Fruit fly (Drosophila melanogaster) whole organism, adult: ENCODE results near the gene CG32278.

Source experiments
- CG11617 ChIP-seq: fragments of 200-800 bp; sonication (Bioruptor generic); optimal IDR thresholded peaks from 2 replicates; lab custom pipeline; 2017; ENCODE audit warnings: mild to moderate bottlenecking, missing biosample characterization, missing genetic modification reagents, missing genetic modification characterization
- CG12768 ChIP-seq: fragments of 200-800 bp; sonication (Bioruptor generic); optimal IDR thresholded peaks from 2 replicates; lab custom pipeline; 2017; ENCODE audit warnings: missing biosample characterization, missing genetic modification characterization, mild to moderate bottlenecking, moderate library complexity, missing genetic modification reagents
- CG14711 ChIP-seq: fragments of 200-800 bp; sonication (Bioruptor generic); optimal IDR thresholded peaks from 2 replicates; lab custom pipeline; 2018; ENCODE audit warnings: missing biosample characterization, mild to moderate bottlenecking, missing genetic modification characterization, moderate library complexity
- CG1620 ChIP-seq: fragments of 200-800 bp; sonication (Bioruptor generic); optimal IDR thresholded peaks from 2 replicates; lab custom pipeline; 2016; ENCODE audit warnings: missing biosample characterization, missing genetic modification characterization
- CG33017 ChIP-seq: fragments of 200-800 bp; sonication (Bioruptor generic); optimal IDR thresholded peaks from 2 replicates; lab custom pipeline; 2018; ENCODE audit warnings: missing biosample characterization, mild to moderate bottlenecking, missing genetic modification characterization, moderate library complexity
- CG5204 ChIP-seq: fragments of 200-800 bp; sonication (Bioruptor generic); optimal IDR thresholded peaks from 2 replicates; lab custom pipeline; 2016; ENCODE audit warnings: missing biosample characterization, missing genetic modification characterization
- CG7045 ChIP-seq: fragments of 200-800 bp; sonication (Bioruptor generic); optimal IDR thresholded peaks from 2 replicates; lab custom pipeline; 2017; ENCODE audit warnings: missing biosample characterization, mild to moderate bottlenecking, missing genetic modification characterization
- CG7101 ChIP-seq: fragments of 200-800 bp; sonication (Bioruptor generic); optimal IDR thresholded peaks from 2 replicates; lab custom pipeline; 2018; ENCODE audit warnings: missing biosample characterization, mild to moderate bottlenecking, missing genetic modification characterization, moderate library complexity
- Clk ChIP-seq: fragments of 200-800 bp; sonication (Bioruptor generic); optimal IDR thresholded peaks from 2 replicates; lab custom pipeline; 2017; ENCODE audit warnings: missing biosample characterization, missing genetic modification characterization
- Crg-1 ChIP-seq: fragments of 200-800 bp; sonication (Bioruptor generic); optimal IDR thresholded peaks from 2 replicates; lab custom pipeline; 2016; ENCODE audit warnings: missing biosample characterization, missing genetic modification characterization
- Hr96 ChIP-seq: fragments of 200-800 bp; sonication (Bioruptor generic); optimal IDR thresholded peaks from 2 replicates; lab custom pipeline; 2016; ENCODE audit warnings: missing biosample characterization, missing genetic modification characterization
- Mnt ChIP-seq: fragments of 200-800 bp; sonication (Bioruptor generic); optimal IDR thresholded peaks from 2 replicates; lab custom pipeline; 2016; ENCODE audit warnings: missing biosample characterization, mild to moderate bottlenecking, missing genetic modification characterization
- bab1 ChIP-seq: fragments of 200-800 bp; sonication (Bioruptor generic); optimal IDR thresholded peaks from 3 replicates; lab custom pipeline; 2019; ENCODE audit warnings: missing biosample characterization, mild to moderate bottlenecking, missing genetic modification characterization, moderate library complexity
- cic ChIP-seq: fragments of 200-800 bp; sonication (Bioruptor generic); optimal IDR thresholded peaks from 2 replicates; lab custom pipeline; 2017; ENCODE audit warnings: missing biosample characterization, mild to moderate bottlenecking, missing genetic modification characterization, moderate library complexity
- cnc ChIP-seq, 2 experiments: fragments of >200 bp; optimal IDR thresholded peaks; 2 replicates each; lab custom pipeline; 2017
- kay ChIP-seq: fragments of 200-800 bp; sonication (Bioruptor generic); peaks from one replicate; lab custom pipeline; 2016; ENCODE audit warnings: missing biosample characterization, missing genetic modification characterization, borderline replicate concordance
- ovo ChIP-seq: fragments of 200-800 bp; sonication (Bioruptor generic); optimal IDR thresholded peaks from 2 replicates; lab custom pipeline; 2016; ENCODE audit warnings: missing biosample characterization, missing genetic modification characterization
- pad ChIP-seq: fragments of 200-800 bp; sonication (Bioruptor generic); optimal IDR thresholded peaks from 3 replicates; lab custom pipeline; 2017; ENCODE audit warnings: missing biosample characterization, missing genetic modification characterization, mild to moderate bottlenecking, moderate library complexity, missing genetic modification reagents
- tj ChIP-seq: fragments of 200-800 bp; sonication (Bioruptor generic); optimal IDR thresholded peaks from 3 replicates; lab custom pipeline; 2017; ENCODE audit warnings: missing biosample characterization, mild to moderate bottlenecking, missing genetic modification characterization, moderate library complexity
- toe ChIP-seq: fragments of 200-800 bp; sonication (Bioruptor generic); optimal IDR thresholded peaks from 2 replicates; lab custom pipeline; 2016; ENCODE audit warnings: missing biosample characterization, missing genetic modification characterization

The CG32278 gene

DNA sequence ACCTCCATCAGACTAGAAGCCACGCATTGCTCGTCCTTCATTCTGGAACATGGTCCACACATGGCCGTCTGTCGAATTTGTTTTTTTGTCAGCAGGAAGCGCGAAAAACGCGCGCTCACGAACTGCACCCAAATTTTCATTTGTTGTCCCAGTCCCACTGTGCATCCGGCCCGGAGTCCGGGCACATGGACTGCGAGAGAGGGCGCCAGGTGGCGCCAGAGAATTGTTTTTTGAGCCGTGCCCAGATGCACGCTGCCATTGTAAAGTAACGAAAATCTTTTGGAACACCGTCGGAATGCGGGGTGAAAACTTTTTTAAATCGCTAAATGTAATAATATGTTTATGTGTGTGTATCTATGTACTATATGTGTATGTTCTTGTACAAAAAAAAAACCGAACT, 11.4 kb upstream of the CG32278 start:
- TF ChIP-seq CG12768 (GFP tag; lab: Kevin White, UChicago): no peak
- TF ChIP-seq CG33017 (tag; lab: Kevin White, UChicago): no peak
- no peak for TF ChIP-seq Clk (GFP tag; lab: Kevin White, UChicago)
- TF ChIP-seq ovo (GFP tag; lab: Kevin White, UChicago): no peak
- TF ChIP-seq cic (GFP tag; lab: Kevin White, UChicago): no peak
- TF ChIP-seq tj: no peak
- no peak for TF ChIP-seq Crg-1
- no peak for TF ChIP-seq Hr96 (GFP tag; lab: Kevin White, UChicago)
- TF ChIP-seq kay (GFP tag; lab: Kevin White, UChicago): no peak
- TF ChIP-seq CG14711: no peak
- no peak for TF ChIP-seq toe

DNA sequence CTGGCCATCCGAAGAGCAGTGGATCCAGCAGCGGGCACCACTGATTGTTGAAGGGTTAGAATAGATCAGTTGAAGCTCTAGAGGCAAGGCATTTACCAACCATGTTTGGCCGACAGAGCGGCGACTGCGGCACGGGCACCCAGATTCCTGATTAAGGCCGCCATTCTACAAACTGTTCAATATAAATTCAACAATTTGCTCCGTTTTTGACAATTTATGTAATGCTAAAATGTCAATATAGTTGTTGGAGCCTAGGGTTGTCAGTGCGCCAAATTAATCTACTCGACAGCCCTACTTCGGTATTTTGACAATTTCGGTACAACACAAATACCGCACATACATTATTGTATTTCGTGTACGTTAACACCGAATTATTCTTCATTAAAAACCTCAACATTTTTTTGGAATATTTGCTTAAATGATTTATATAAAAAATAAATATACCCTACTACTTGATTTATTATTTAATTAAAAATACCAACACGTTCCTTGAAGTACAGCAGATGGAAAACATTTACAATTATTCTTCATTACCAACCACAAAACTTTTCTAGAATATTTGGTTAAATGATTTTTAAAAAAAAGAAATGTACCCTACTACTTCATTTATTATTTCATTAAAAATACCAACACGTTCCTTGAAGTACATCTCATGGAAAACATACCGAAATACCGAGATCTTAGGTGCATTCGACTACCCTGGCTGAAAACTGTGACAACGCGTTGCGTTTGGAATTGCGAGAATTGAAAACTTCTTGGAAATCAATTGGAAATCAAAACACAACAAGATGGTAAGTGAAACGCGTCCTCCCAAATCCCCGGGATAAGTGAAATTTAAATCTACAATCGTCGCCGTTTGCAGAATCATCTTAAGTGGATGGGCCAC, 9.5 kb upstream of the CG32278 start, which contains the start of the genes ND-30 and CG15812:
Gene ND-30 (minus strand): TSS at position 270 of the 886 bp plus-strand sequence.
Gene CG15812 (plus strand): TSS at position 683 of the 886 bp plus-strand sequence.
- TF ChIP-seq Crg-1 (peak; percentile 31), CG7101 (tag; lab: Kevin White, UChicago) (peak; percentile 34), CG1620 (GFP tag; lab: Kevin White, UChicago) (peak; percentile 29), Clk (GFP tag; lab: Kevin White, UChicago) (no peak), tj (peak; percentile 15), CG11617 (GFP tag; lab: Kevin White, UChicago) (peak; percentile 53), kay (GFP tag; lab: Kevin White, UChicago) (no peak), CG14711 (peak; percentile 94), ovo (GFP tag; lab: Kevin White, UChicago) (no peak)

DNA sequence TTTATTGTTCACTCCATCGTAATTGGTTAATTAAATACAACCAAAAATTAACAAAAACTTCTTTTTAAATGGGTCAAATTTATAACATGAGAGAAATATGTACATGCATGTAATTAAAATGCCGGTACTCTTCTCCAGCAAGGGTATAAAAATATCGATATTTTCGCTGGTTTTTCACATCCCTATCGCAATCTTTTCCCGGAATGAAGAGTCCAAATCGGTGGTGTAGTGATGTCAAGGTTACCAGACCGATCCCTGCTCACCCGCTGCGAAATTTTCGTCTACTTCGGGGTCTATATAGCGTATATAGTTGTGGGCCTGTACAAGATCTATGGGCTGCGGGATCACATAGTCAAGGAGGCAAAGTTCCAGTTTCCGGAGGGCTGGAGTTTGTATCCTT, 7.1 kb upstream of the CG32278 start, which contains the start of gene rasp:
Gene rasp (plus strand): TSS at position 213 of the 400 bp plus-strand sequence.
- no peak for TF ChIP-seq CG5204 (GFP tag; lab: Kevin White, UChicago)
- no peak for TF ChIP-seq CG7045
- no peak for TF ChIP-seq cnc (optimal IDR thresholded peaks at IDR 0.05; lab: Kevin White, UChicago)
- no peak for TF ChIP-seq CG14711
- no peak for TF ChIP-seq tj
- TF ChIP-seq CG12768 (GFP tag; lab: Kevin White, UChicago): no peak
- no peak for TF ChIP-seq ovo (GFP tag; lab: Kevin White, UChicago)
- TF ChIP-seq bab1 (GFP tag; lab: Kevin White, UChicago): no peak
- no peak for TF ChIP-seq Hr96 (GFP tag; lab: Kevin White, UChicago)
- TF ChIP-seq CG1620 (GFP tag; lab: Kevin White, UChicago): no peak
- TF ChIP-seq Crg-1: no peak
- TF ChIP-seq Clk (GFP tag; lab: Kevin White, UChicago): no peak
- TF ChIP-seq Mnt: no peak
- TF ChIP-seq CG11617 (GFP tag; lab: Kevin White, UChicago): no peak
- no peak for TF ChIP-seq CG7101 (tag; lab: Kevin White, UChicago)
- TF ChIP-seq kay (GFP tag; lab: Kevin White, UChicago): no peak
- no peak for TF ChIP-seq pad (GFP tag; lab: Kevin White, UChicago)
- no peak for TF ChIP-seq CG33017 (tag; lab: Kevin White, UChicago)
- no peak for TF ChIP-seq toe
- TF ChIP-seq cic (GFP tag; lab: Kevin White, UChicago): no peak

DNA sequence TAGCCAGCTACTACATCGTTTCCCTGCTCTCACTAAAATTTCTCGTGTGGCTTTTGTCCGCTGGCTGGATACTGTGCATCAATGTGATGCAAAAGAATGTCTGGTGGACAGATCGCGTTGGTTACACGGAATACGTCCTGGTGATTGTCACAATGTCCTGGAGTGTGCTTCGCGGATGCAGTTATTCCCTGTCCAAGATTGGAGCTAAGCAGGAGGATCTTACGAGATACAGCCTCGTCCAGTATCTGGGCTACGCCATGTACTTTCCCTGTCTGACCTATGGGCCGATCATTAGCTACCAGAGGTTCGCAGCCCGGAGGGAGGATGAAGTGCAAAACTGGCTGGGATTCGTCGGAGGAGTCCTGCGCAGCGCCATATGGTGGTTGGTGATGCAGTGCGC, 6.5 kb upstream of the CG32278 start:
- TF ChIP-seq CG5204 (GFP tag; lab: Kevin White, UChicago): no peak
- TF ChIP-seq pad (GFP tag; lab: Kevin White, UChicago): no peak
- TF ChIP-seq CG33017 (tag; lab: Kevin White, UChicago): no peak
- no peak for TF ChIP-seq CG7045
- no peak for TF ChIP-seq ovo (GFP tag; lab: Kevin White, UChicago)
- no peak for TF ChIP-seq CG14711
- TF ChIP-seq CG11617 (GFP tag; lab: Kevin White, UChicago): no peak
- TF ChIP-seq Hr96 (GFP tag; lab: Kevin White, UChicago): no peak
- no peak for TF ChIP-seq cnc (optimal IDR thresholded peaks at IDR 0.05; lab: Kevin White, UChicago)
- no peak for TF ChIP-seq bab1 (GFP tag; lab: Kevin White, UChicago)
- TF ChIP-seq CG7101 (tag; lab: Kevin White, UChicago): no peak
- no peak for TF ChIP-seq kay (GFP tag; lab: Kevin White, UChicago)
- TF ChIP-seq Clk (GFP tag; lab: Kevin White, UChicago): no peak
- TF ChIP-seq Mnt: no peak

DNA sequence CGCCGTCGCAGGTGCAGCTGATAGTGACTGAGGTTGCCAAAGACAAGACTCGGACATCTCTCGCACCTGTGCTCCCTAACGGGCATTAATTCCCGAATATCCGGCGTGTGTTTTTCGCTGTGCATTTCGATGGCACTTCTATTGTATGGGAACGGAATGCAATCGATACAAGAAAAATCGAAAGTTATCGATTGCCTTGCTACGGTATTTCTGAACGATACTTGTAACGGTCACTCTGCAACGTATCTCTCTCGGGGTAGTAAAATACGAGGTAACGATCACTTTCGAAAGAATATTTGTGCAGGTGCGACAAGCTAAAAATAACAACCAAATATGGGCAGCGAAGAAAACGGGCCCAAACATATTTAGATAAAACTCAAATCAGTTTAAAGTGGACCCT, 4.1 kb upstream of the CG32278 start, which contains the start of gene CG32280:
Gene CG32280 (plus strand): TSS at position 231 of the 400 bp plus-strand sequence.
- TF ChIP-seq ovo (GFP tag; lab: Kevin White, UChicago): peak; percentile 39
- peak; percentile 57 for TF ChIP-seq Crg-1
- no peak for TF ChIP-seq CG33017 (tag; lab: Kevin White, UChicago)
- peak; percentile 60 for TF ChIP-seq bab1 (GFP tag; lab: Kevin White, UChicago)
- no peak for TF ChIP-seq Clk (GFP tag; lab: Kevin White, UChicago)
- no peak for TF ChIP-seq CG14711
- peak; percentile 30 for TF ChIP-seq Mnt
- no peak for TF ChIP-seq kay (GFP tag; lab: Kevin White, UChicago)
- no peak for TF ChIP-seq toe
- no peak for TF ChIP-seq pad (GFP tag; lab: Kevin White, UChicago)
- TF ChIP-seq CG11617 (GFP tag; lab: Kevin White, UChicago): peak; percentile 19
- TF ChIP-seq tj: no peak
- peak; percentile 17 for TF ChIP-seq cic (GFP tag; lab: Kevin White, UChicago)
- peak; percentile 10 for TF ChIP-seq CG7101 (tag; lab: Kevin White, UChicago)
- TF ChIP-seq Hr96 (GFP tag; lab: Kevin White, UChicago): no peak
- TF ChIP-seq cnc (optimal IDR thresholded peaks at IDR 0.05; lab: Kevin White, UChicago): no peak
- TF ChIP-seq CG12768 (GFP tag; lab: Kevin White, UChicago): no peak
- no peak for TF ChIP-seq CG5204 (GFP tag; lab: Kevin White, UChicago)
- no peak for TF ChIP-seq CG1620 (GFP tag; lab: Kevin White, UChicago)
- no peak for TF ChIP-seq CG7045
